Worm (Caenorhabditis elegans) whole organism, L4 larva: ENCODE results near the gene lron-2.

Experiments
- F10B5.3 ChIP-seq: sonication (generic microtip); optimal IDR thresholded peaks from 2 replicates; lab custom pipeline; 2016; ENCODE audit warnings: mild to moderate bottlenecking, missing genetic modification characterization, missing compliant biosample characterization
- F26F4.8 ChIP-seq: fragments of 200-800 bp; sonication (Bioruptor generic); conservative IDR thresholded peaks from 2 replicates; pipeline ENCODE4 v1.3.6; 2022; ENCODE audit warnings: missing genetic modification characterization, missing compliant biosample characterization
- Y75B8A.6 ChIP-seq: fragments of 200-800 bp; sonication (Bioruptor generic); IDR thresholded peaks from 2 replicates; pipeline ENCODE4 v1.3.6; 2022; ENCODE audit warnings: missing genetic modification reagents, missing genetic modification characterization, missing compliant biosample characterization
- aha-1 ChIP-seq: fragments of 150-350 bp; peaks from one replicate; lab custom pipeline; 2014; ENCODE audit warnings: missing biosample characterization, missing genetic modification characterization
- ceh-44 ChIP-seq: fragments of 200-800 bp; sonication (Bioruptor generic); IDR thresholded peaks from 2 replicates; pipeline ENCODE4 v1.3.6; 2022; ENCODE audit warnings: missing genetic modification reagents, missing genetic modification characterization, missing compliant biosample characterization
- ceh-82 ChIP-seq: sonication (generic microtip); optimal IDR thresholded peaks from 2 replicates; lab custom pipeline; 2017; ENCODE audit warnings: missing biosample characterization, missing genetic modification characterization
- ces-1 ChIP-seq: fragments of 150-350 bp; sonication (generic microtip); optimal IDR thresholded peaks from 4 replicates; lab custom pipeline; 2014; ENCODE audit warnings: missing biosample characterization, missing genetic modification reagents, missing genetic modification characterization
- ctbp-1 ChIP-seq: fragments of 200-800 bp; sonication (Bioruptor generic); IDR thresholded peaks from 2 replicates; pipeline ENCODE4 v1.3.6; 2022; ENCODE audit warnings: missing genetic modification reagents, missing genetic modification characterization, missing compliant biosample characterization
- daf-16 ChIP-seq, 3 experiments: sonication (generic microtip); optimal IDR thresholded peaks; 2 replicates each; lab custom pipeline; 2016 to 2017; ENCODE audit warnings: missing genetic modification characterization in 3 of 3, missing genetic modification reagents in 3 of 3, mild to moderate bottlenecking in 2 of 3, missing compliant biosample characterization in 2 of 3, missing biosample characterization in 1 of 3, moderate library complexity in 1 of 3
- dmd-6 ChIP-seq: fragments of 200-800 bp; sonication (Bioruptor generic); IDR thresholded peaks from 2 replicates; pipeline ENCODE4 v1.3.6; 2022; ENCODE audit warnings: missing genetic modification reagents, missing genetic modification characterization, missing compliant biosample characterization
- dve-1 ChIP-seq: sonication (generic microtip); optimal IDR thresholded peaks from 2 replicates; lab custom pipeline; 2017; ENCODE audit warnings: antibody characterized with exemption, mild to moderate bottlenecking, missing genetic modification characterization, missing compliant biosample characterization; ENCODE audit not compliant: insufficient read depth
- egl-27 ChIP-seq: sonication (generic microtip); optimal IDR thresholded peaks from 3 replicates; lab custom pipeline; 2017; ENCODE audit warnings: missing biosample characterization, missing genetic modification reagents, missing genetic modification characterization
- fkh-10 ChIP-seq: fragments of 150-350 bp; optimal IDR thresholded peaks from 2 replicates; lab custom pipeline; 2014; ENCODE audit warnings: missing biosample characterization, missing genetic modification reagents, missing genetic modification characterization
- hif-1 ChIP-seq, 2 experiments: sonication (generic microtip); optimal IDR thresholded peaks; 2 replicates each; lab custom pipeline; 2016 to 2017; ENCODE audit warnings: missing compliant biosample characterization in 2 of 2, missing genetic modification characterization in 2 of 2, missing genetic modification reagents in 2 of 2, missing genotype in 2 of 2, mild to moderate bottlenecking in 1 of 2
- hlh-11 ChIP-seq: fragments of 200-800 bp; sonication (Bioruptor generic); optimal IDR thresholded peaks from 2 replicates; lab custom pipeline; 2018; ENCODE audit warnings: mild to moderate bottlenecking, missing genetic modification characterization, missing compliant biosample characterization
- hmg-1.1 ChIP-seq: fragments of 200-800 bp; sonication (Bioruptor generic); IDR thresholded peaks from 2 replicates; pipeline ENCODE4 v1.3.6; 2022; ENCODE audit warnings: missing genetic modification reagents, missing genetic modification characterization, missing compliant biosample characterization
- lim-7 ChIP-seq: fragments of 200-800 bp; sonication (Bioruptor generic); IDR thresholded peaks from 2 replicates; pipeline ENCODE4 v1.3.6; 2022; ENCODE audit warnings: missing genetic modification characterization, missing compliant biosample characterization
- lin-13 ChIP-seq: fragments of 150-350 bp; optimal IDR thresholded peaks from 2 replicates; lab custom pipeline; 2014; ENCODE audit warnings: missing biosample characterization, missing genetic modification reagents, missing genetic modification characterization
- mdl-1 ChIP-seq, 2 experiments: fragments of 150-350 bp in 1 of 2; sonication (generic microtip) in 1 of 2; optimal IDR thresholded peaks; 2 replicates each; lab custom pipeline; 2014 to 2017; ENCODE audit warnings: missing biosample characterization in 2 of 2, missing genetic modification characterization in 2 of 2
- nhr-28 ChIP-seq: fragments of 150-350 bp; optimal IDR thresholded peaks from 2 replicates; lab custom pipeline; 2014; ENCODE audit warnings: missing biosample characterization, missing genetic modification characterization
- nhr-48 ChIP-seq: sonication (generic microtip); optimal IDR thresholded peaks from 2 replicates; lab custom pipeline; 2016; ENCODE audit warnings: mild to moderate bottlenecking, missing genetic modification characterization, missing compliant biosample characterization
- nhr-76 ChIP-seq: fragments of 150-350 bp; optimal IDR thresholded peaks from 2 replicates; lab custom pipeline; 2014; ENCODE audit warnings: missing biosample characterization, missing genetic modification characterization
- nhr-77 ChIP-seq: fragments of 150-350 bp; optimal IDR thresholded peaks from 2 replicates; lab custom pipeline; 2014; ENCODE audit warnings: missing biosample characterization, missing genetic modification characterization
- rbr-2 ChIP-seq: sonication (generic microtip); optimal IDR thresholded peaks from 2 replicates; lab custom pipeline; 2016; ENCODE audit warnings: missing genotype, missing genetic modification characterization, missing compliant biosample characterization
- spr-1 ChIP-seq: sonication (generic microtip); optimal IDR thresholded peaks from 2 replicates; lab custom pipeline; 2016; ENCODE audit warnings: mild to moderate bottlenecking, missing genetic modification characterization, missing compliant biosample characterization
- tra-1 ChIP-seq: fragments of 200-800 bp; sonication (Bioruptor generic); IDR thresholded peaks from 2 replicates; pipeline ENCODE4 v1.3.6; 2022; ENCODE audit warnings: missing genetic modification reagents, missing genetic modification characterization, missing compliant biosample characterization
- unc-130 ChIP-seq: sonication (generic microtip); optimal IDR thresholded peaks from 2 replicates; lab custom pipeline; 2016; ENCODE audit warnings: missing genetic modification reagents, missing genetic modification characterization, missing compliant biosample characterization
- unc-62 ChIP-seq, 3 experiments: fragments of 150-350 bp in 1 of 3; sonication (generic microtip); optimal IDR thresholded peaks in 2 of 3; peaks in 1 of 3; 1 replicate in 1 of 3; 2 replicates in 2 of 3; lab custom pipeline; 2014 to 2017; ENCODE audit warnings: missing biosample characterization in 3 of 3, missing genetic modification characterization in 3 of 3, missing genetic modification reagents in 3 of 3, missing genotype in 1 of 3
- vab-7 ChIP-seq: fragments of 200-800 bp; sonication (Bioruptor generic); IDR thresholded peaks from 2 replicates; pipeline ENCODE4 v1.3.6; 2022; ENCODE audit warnings: missing genetic modification reagents, missing genetic modification characterization, missing compliant biosample characterization
- zfp-3 ChIP-seq: fragments of 200-800 bp; sonication (Bioruptor generic); conservative IDR thresholded peaks from 2 replicates; pipeline ENCODE4 v1.3.6; 2022; ENCODE audit warnings: missing genetic modification reagents, missing genetic modification characterization, missing compliant biosample characterization
- ztf-7 ChIP-seq: fragments of 150-350 bp; optimal IDR thresholded peaks from 2 replicates; lab custom pipeline; 2014; ENCODE audit warnings: missing biosample characterization, missing genetic modification characterization

The lron-2 gene

ce11 chrV:9273587-9273986, 13.8 kb downstream of the lron-2 start (continued):
- TF ChIP-seq zfp-3 (GFP tag; lab: Robert Waterston, UW) (no peak), F10B5.3 (tag; lab: Kevin White, UChicago) (no peak)

ce11 chrV:9272624-9273023, 14.7 kb downstream of the lron-2 start:
- no peak for TF ChIP-seq vab-7 (GFP tag; lab: Robert Waterston, UW)
- no peak for TF ChIP-seq lin-13 (GFP tag; lab: Kevin White, UChicago)
- no peak for TF ChIP-seq nhr-76
- TF ChIP-seq, all 104 proteins: peak for 0

- no peak for TF ChIP-seq spr-1 (tag; lab: Kevin White, UChicago)
- no peak for TF ChIP-seq lim-7 (GFP tag; lab: Robert Waterston, UW)
- TF ChIP-seq aha-1 (tag; lab: Kevin White, UChicago): no peak
- peak in 1 of 2 experiments; percentile 84 for TF ChIP-seq unc-62 (GFP tag; optimal IDR thresholded peaks at IDR 0.05 in 1 of 2; lab: Kevin White, UChicago)
- TF ChIP-seq unc-62 (tag; optimal IDR thresholded peaks at IDR 0.05; lab: Kevin White, UChicago): no peak
- TF ChIP-seq, all 104 proteins: peak for 1
Observed at ce11 chrV:9271835-9272234, 15.5 kb downstream of the lron-2 start.

- TF ChIP-seq daf-16 (GFP tag; optimal IDR thresholded peaks at IDR 0.05; lab: Kevin White, UChicago) (peak in 1 of 2 experiments; percentile 6), daf-16 (tag; optimal IDR thresholded peaks at IDR 0.05; lab: Kevin White, UChicago) (no peak), ztf-7 (tag; lab: Kevin White, UChicago) (no peak), egl-27 (tag; lab: Kevin White, UChicago) (no peak), hif-1 (tag; optimal IDR thresholded peaks at IDR 0.05; lab: Kevin White, UChicago) (peak in 1 of 2 experiments; percentile 9), fkh-10 (GFP tag; lab: Kevin White, UChicago) (peak; percentile 29), ceh-44 (GFP tag; lab: Robert Waterston, UW) (no peak), lim-7 (GFP tag; lab: Robert Waterston, UW) (no peak), Y75B8A.6 (GFP tag; lab: Robert Waterston, UW) (no peak), mdl-1 (tag; optimal IDR thresholded peaks at IDR 0.05; lab: Kevin White, UChicago) (peak in 1 of 2 experiments; percentile 6), hlh-11 (tag; lab: Kevin White, UChicago) (peak; percentile 32), ces-1 (GFP tag; lab: Kevin White, UChicago) (no peak), vab-7 (GFP tag; lab: Robert Waterston, UW) (no peak), ctbp-1 (GFP tag; lab: Robert Waterston, UW) (no peak), hmg-1.1 (GFP tag; lab: Robert Waterston, UW) (peak; percentile 41; the same call in 1 of the 2 replicates), unc-62 (GFP tag; optimal IDR thresholded peaks at IDR 0.05 in 1 of 2; lab: Kevin White, UChicago) (peak in 1 of 2 experiments; percentile 92), unc-62 (tag; optimal IDR thresholded peaks at IDR 0.05; lab: Kevin White, UChicago) (no peak), F26F4.8 (GFP tag; lab: Robert Waterston, UW) (no peak)
Observed at ce11 chrV:9270442-9270841, 16.9 kb downstream of the lron-2 start.

ce11 chrV:9268202-9268601, 19.2 kb downstream of the lron-2 start:
- TF ChIP-seq unc-130 (GFP tag; lab: Kevin White, UChicago) (no peak), ceh-82 (tag; lab: Kevin White, UChicago) (no peak), aha-1 (tag; lab: Kevin White, UChicago) (peak; percentile 86)
- TF ChIP-seq, all 104 proteins: peak for 1

ce11 chrV:9266399-9266798, 21.0 kb downstream of the lron-2 start, which contains the start of gene slc-17.7:
Gene slc-17.7, minus strand, starts transcription at chrV:9266499.
- TF ChIP-seq nhr-48 (tag; lab: Kevin White, UChicago) (no peak), tra-1 (GFP tag; lab: Robert Waterston, UW) (no peak), unc-130 (GFP tag; lab: Kevin White, UChicago) (no peak)

ce11 chrV:9262708-9263107, 24.7 kb downstream of the lron-2 start:
- TF ChIP-seq lim-7 (GFP tag; lab: Robert Waterston, UW): no peak
- no peak for TF ChIP-seq hmg-1.1 (GFP tag; lab: Robert Waterston, UW)
- TF ChIP-seq nhr-28 (tag; lab: Kevin White, UChicago): peak; percentile 43
- TF ChIP-seq daf-16 (GFP tag; optimal IDR thresholded peaks at IDR 0.05; lab: Kevin White, UChicago): no peak
- TF ChIP-seq daf-16 (tag; optimal IDR thresholded peaks at IDR 0.05; lab: Kevin White, UChicago): peak; percentile 52
- no peak for TF ChIP-seq rbr-2
- peak; percentile 22 for TF ChIP-seq dve-1 (tag; lab: Kevin White, UChicago)
- TF ChIP-seq nhr-77 (tag; lab: Kevin White, UChicago): peak; percentile 7
- TF ChIP-seq dmd-6 (GFP tag; lab: Robert Waterston, UW): peak; percentile 47
